Fruit fly (Drosophila melanogaster) whole organism, embryonic: ENCODE measurements around the gene CG31717.
A peak's percentile ranks its signal among the peaks of the same experiment; 100 is the strongest.

Experiments
- Adf1 ChIP-seq: fragments of 200-800 bp; sonication (Bioruptor generic); IDR thresholded peaks from 2 replicates; pipeline ENCODE4 v1.3.6; 2022; ENCODE audit warnings: missing biosample characterization, missing genetic modification characterization
- CG11560 ChIP-seq: fragments of 200-800 bp; sonication (Bioruptor generic); IDR thresholded peaks from 3 replicates; pipeline ENCODE4 v1.3.6; 2022; ENCODE audit warnings: missing biosample characterization, missing genetic modification characterization
- CG1603 ChIP-seq: fragments of 200-800 bp; sonication (Bioruptor generic); optimal IDR thresholded peaks from 2 replicates; lab custom pipeline; 2019; ENCODE audit warnings: missing biosample characterization, mild to moderate bottlenecking, missing genetic modification characterization, moderate library complexity
- CG1647 ChIP-seq: fragments of 200-800 bp; sonication (Bioruptor generic); optimal IDR thresholded peaks from 3 replicates; lab custom pipeline; 2016; ENCODE audit warnings: missing biosample characterization, missing genetic modification characterization
- CG16813 ChIP-seq: fragments of 200-800 bp; sonication (Bioruptor generic); IDR thresholded peaks from 3 replicates; pipeline ENCODE4 v1.3.6; 2022; ENCODE audit warnings: missing biosample characterization, missing genetic modification characterization; ENCODE audit not compliant: partially characterized antibody
- CG17186 ChIP-seq: fragments of 200-800 bp; sonication (Bioruptor generic); optimal IDR thresholded peaks from 3 replicates; lab custom pipeline; 2017; ENCODE audit warnings: missing biosample characterization, missing genetic modification reagents, missing genetic modification characterization
- CG17802 ChIP-seq: fragments of 200-800 bp; sonication (Bioruptor generic); optimal IDR thresholded peaks from 2 replicates; lab custom pipeline; 2018; ENCODE audit warnings: missing biosample characterization, mild to moderate bottlenecking, missing genetic modification characterization, moderate library complexity
- CG1832 ChIP-seq: fragments of 200-800 bp; sonication (Bioruptor generic); optimal IDR thresholded peaks from 2 replicates; lab custom pipeline; 2017; ENCODE audit warnings: missing biosample characterization, mild to moderate bottlenecking, missing genetic modification characterization, inconsistent platforms
- CG18476 ChIP-seq: fragments of 200-800 bp; sonication (Bioruptor generic); optimal IDR thresholded peaks from 2 replicates; lab custom pipeline; 2016; ENCODE audit warnings: missing biosample characterization, mild to moderate bottlenecking, missing genetic modification characterization
- CG2120 ChIP-seq: fragments of 200-800 bp; sonication (Bioruptor generic); optimal IDR thresholded peaks from 3 replicates; lab custom pipeline; 2016; ENCODE audit warnings: missing biosample characterization, missing genetic modification characterization
- CG30431 ChIP-seq: fragments of 200-800 bp; sonication (Bioruptor generic); optimal IDR thresholded peaks from 2 replicates; lab custom pipeline; 2017; ENCODE audit warnings: missing biosample characterization, missing genetic modification characterization
- CG4424 ChIP-seq: fragments of 200-800 bp; sonication (Bioruptor generic); optimal IDR thresholded peaks from 3 replicates; lab custom pipeline; 2016; ENCODE audit warnings: missing biosample characterization, missing genetic modification characterization
- CG4617 ChIP-seq: fragments of 200-800 bp; sonication (Bioruptor generic); optimal IDR thresholded peaks from 3 replicates; lab custom pipeline; 2016; ENCODE audit warnings: missing biosample characterization, missing genetic modification characterization, borderline replicate concordance
- CG4707 ChIP-seq: fragments of 200-800 bp; sonication (Bioruptor generic); optimal IDR thresholded peaks from 2 replicates; lab custom pipeline; 2018; ENCODE audit warnings: missing biosample characterization, mild to moderate bottlenecking, missing genetic modification characterization, moderate library complexity
- CG4820 ChIP-seq: fragments of 200-800 bp; sonication (Bioruptor generic); optimal IDR thresholded peaks from 3 replicates; lab custom pipeline; 2016; ENCODE audit warnings: missing biosample characterization, missing genetic modification characterization
- CG5180 ChIP-seq: fragments of 200-800 bp; sonication (Bioruptor generic); optimal IDR thresholded peaks from 3 replicates; lab custom pipeline; 2017; ENCODE audit warnings: missing biosample characterization, missing genetic modification characterization, mild to moderate bottlenecking, moderate library complexity, missing genetic modification reagents
- CG7745 ChIP-seq: fragments of 200-800 bp; sonication (Bioruptor generic); optimal IDR thresholded peaks from 2 replicates; lab custom pipeline; 2018; ENCODE audit warnings: missing biosample characterization, mild to moderate bottlenecking, missing genetic modification characterization, moderate library complexity
- CG7963 ChIP-seq: fragments of 200-800 bp; sonication (Bioruptor generic); IDR thresholded peaks from 3 replicates; pipeline ENCODE4 v1.3.6; 2022; ENCODE audit warnings: missing biosample characterization, missing genetic modification characterization; ENCODE audit not compliant: partially characterized antibody
- CrebB ChIP-seq: fragments of 200-800 bp; sonication (Bioruptor generic); optimal IDR thresholded peaks from 3 replicates; lab custom pipeline; 2018; ENCODE audit warnings: missing biosample characterization, mild to moderate bottlenecking, missing genetic modification characterization
- Drgx ChIP-seq: fragments of 200-800 bp; sonication (Bioruptor generic); IDR thresholded peaks from 2 replicates; pipeline ENCODE4 v1.3.6; 2022; ENCODE audit warnings: missing biosample characterization, missing genetic modification characterization
- Fer1 ChIP-seq: fragments of 200-800 bp; sonication (Bioruptor generic); optimal IDR thresholded peaks from 2 replicates; lab custom pipeline; 2017; ENCODE audit warnings: missing biosample characterization, mild to moderate bottlenecking, missing genetic modification characterization
- Fer2 ChIP-seq: fragments of 200-800 bp; sonication (Bioruptor generic); optimal IDR thresholded peaks from 2 replicates; lab custom pipeline; 2018; ENCODE audit warnings: missing biosample characterization, mild to moderate bottlenecking, missing genetic modification characterization, moderate library complexity
- Fer3 ChIP-seq: fragments of 200-800 bp; sonication (Bioruptor generic); optimal IDR thresholded peaks from 2 replicates; lab custom pipeline; 2018; ENCODE audit warnings: missing biosample characterization, mild to moderate bottlenecking, missing genetic modification characterization, moderate library complexity
- HmgZ ChIP-seq: fragments of 200-800 bp; sonication (Bioruptor generic); optimal IDR thresholded peaks from 2 replicates; lab custom pipeline; 2018; ENCODE audit warnings: missing biosample characterization, mild to moderate bottlenecking, missing genetic modification characterization
- Myb ChIP-seq: fragments of 200-800 bp; sonication (Bioruptor generic); optimal IDR thresholded peaks from 2 replicates; lab custom pipeline; 2016; ENCODE audit warnings: missing biosample characterization, missing genetic modification characterization
- Vsx1 ChIP-seq: fragments of 200-800 bp; sonication (Bioruptor generic); optimal IDR thresholded peaks from 2 replicates; lab custom pipeline; 2017; ENCODE audit warnings: missing biosample characterization, mild to moderate bottlenecking, missing genetic modification characterization, missing genetic modification reagents
- bab2 ChIP-seq: fragments of 200-800 bp; sonication (Bioruptor generic); optimal IDR thresholded peaks from 2 replicates; lab custom pipeline; 2016; ENCODE audit warnings: missing biosample characterization, missing genetic modification characterization
- cad ChIP-seq: fragments of >200 bp; optimal IDR thresholded peaks from 2 replicates; lab custom pipeline; 2017; ENCODE audit warnings: missing biosample characterization, missing genetic modification characterization
- chn ChIP-seq: fragments of 200-800 bp; sonication (Bioruptor generic); optimal IDR thresholded peaks from 2 replicates; lab custom pipeline; 2016; ENCODE audit warnings: missing biosample characterization, missing genetic modification characterization
- dpn ChIP-seq, 2 experiments: fragments of 200-800 bp; sonication (Bioruptor generic); optimal IDR thresholded peaks; 3 replicates each; lab custom pipeline; 2016; ENCODE audit warnings: missing biosample characterization in 2 of 2, missing genetic modification characterization in 2 of 2
- en ChIP-seq: fragments of 200-800 bp; sonication (Bioruptor generic); optimal IDR thresholded peaks from 2 replicates; lab custom pipeline; 2016; ENCODE audit warnings: missing biosample characterization, missing genetic modification characterization
- exex ChIP-seq: fragments of 200-800 bp; sonication (Bioruptor generic); optimal IDR thresholded peaks from 4 replicates; lab custom pipeline; 2018; ENCODE audit warnings: missing biosample characterization, mild to moderate bottlenecking, missing genetic modification characterization, moderate library complexity
- fd96Cb ChIP-seq: fragments of 200-800 bp; sonication (Bioruptor generic); optimal IDR thresholded peaks from 2 replicates; lab custom pipeline; 2018; ENCODE audit warnings: missing biosample characterization, mild to moderate bottlenecking, missing genetic modification characterization, moderate library complexity
- fru ChIP-seq: fragments of >200 bp; optimal IDR thresholded peaks from 2 replicates; lab custom pipeline; 2017
- gsb ChIP-seq: fragments of 200-800 bp; sonication (Bioruptor generic); IDR thresholded peaks from 2 replicates; pipeline ENCODE4 v1.3.6; 2022; ENCODE audit warnings: missing biosample characterization, missing genetic modification characterization
- knrl ChIP-seq: fragments of 200-800 bp; sonication (Bioruptor generic); IDR thresholded peaks from 3 replicates; pipeline ENCODE4 v1.3.6; 2022; ENCODE audit warnings: missing biosample characterization, missing genetic modification characterization; ENCODE audit not compliant: partially characterized antibody
- luna ChIP-seq: fragments of 200-800 bp; sonication (Bioruptor generic); optimal IDR thresholded peaks from 2 replicates; lab custom pipeline; 2016; ENCODE audit warnings: missing biosample characterization, missing genetic modification characterization
- nau ChIP-seq: fragments of 200-800 bp; sonication (Bioruptor generic); optimal IDR thresholded peaks from 3 replicates; lab custom pipeline; 2017; ENCODE audit warnings: missing biosample characterization, mild to moderate bottlenecking, missing genetic modification characterization, missing genetic modification reagents
- pzg ChIP-seq: fragments of 200-800 bp; sonication (Bioruptor generic); optimal IDR thresholded peaks from 3 replicates; lab custom pipeline; 2018; ENCODE audit warnings: missing biosample characterization, mild to moderate bottlenecking, missing genetic modification characterization, moderate library complexity
- ro ChIP-seq: fragments of 200-800 bp; sonication (Bioruptor generic); IDR thresholded peaks from 2 replicates; pipeline ENCODE4 v1.3.6; 2022; ENCODE audit warnings: missing biosample characterization, missing genetic modification characterization
- sens ChIP-seq: fragments of 200-800 bp; sonication (Bioruptor generic); peaks from one replicate; lab custom pipeline; 2016; ENCODE audit warnings: missing biosample characterization, missing genetic modification characterization
- sima ChIP-seq: fragments of 200-800 bp; sonication (Bioruptor generic); optimal IDR thresholded peaks from 2 replicates; lab custom pipeline; 2016; ENCODE audit warnings: missing biosample characterization, missing genetic modification characterization
- sna ChIP-seq: fragments of 200-800 bp; sonication (Bioruptor generic); IDR thresholded peaks from 2 replicates; pipeline ENCODE4 v1.3.6; 2022; ENCODE audit warnings: missing biosample characterization, missing genetic modification characterization; ENCODE audit not compliant: partially characterized antibody
- sob ChIP-seq: fragments of 200-800 bp; sonication (Bioruptor generic); IDR thresholded peaks from 2 replicates; pipeline ENCODE4 v1.3.6; 2022; ENCODE audit warnings: missing biosample characterization, missing genetic modification characterization
- stc ChIP-seq: fragments of 200-800 bp; sonication (Bioruptor generic); IDR thresholded peaks from 2 replicates; pipeline ENCODE4 v1.3.6; 2022; ENCODE audit warnings: missing biosample characterization, missing genetic modification characterization
- stwl ChIP-seq: fragments of 200-800 bp; sonication (Bioruptor generic); optimal IDR thresholded peaks from 3 replicates; lab custom pipeline; 2018; ENCODE audit warnings: missing biosample characterization, mild to moderate bottlenecking, missing genetic modification characterization, moderate library complexity
- ttk ChIP-seq: fragments of 200-800 bp; sonication (Bioruptor generic); IDR thresholded peaks from 2 replicates; pipeline ENCODE4 v2.1.2; 2022; ENCODE audit warnings: missing biosample characterization, missing genetic modification characterization
- tup ChIP-seq: fragments of 200-800 bp; sonication (Bioruptor generic); optimal IDR thresholded peaks from 2 replicates; lab custom pipeline; 2016; ENCODE audit warnings: missing biosample characterization, mild to moderate bottlenecking, missing genetic modification characterization, moderate library complexity

CG31717 gene

dm6 chr2L:10220501-10221386 is 29.8 kb upstream of the CG31717 start, which contains the start of the genes Npc1a and Prosalpha6 (continued):
- TF ChIP-seq CG7745 (tag; lab: Kevin White, UChicago) (no peak), Adf1 (no peak), Vsx1 (GFP tag; lab: Kevin White, UChicago) (no peak), CG4707 (GFP tag; lab: Kevin White, UChicago) (no peak), en (GFP tag; lab: Kevin White, UChicago) (no peak), CG4617 (GFP tag; lab: Kevin White, UChicago) (peak; percentile 11), Drgx (GFP tag; lab: Robert Waterston, UW) (no peak), CG4424 (GFP tag; lab: Kevin White, UChicago) (peak; percentile 8), CG30431 (GFP tag; lab: Kevin White, UChicago) (no peak), cad (GFP tag; lab: Kevin White, UChicago) (no peak), fd96Cb (tag; lab: Kevin White, UChicago) (peak; percentile 1), CG18476 (GFP tag; lab: Kevin White, UChicago) (peak; percentile 7), CG1603 (peak; percentile 100), CG11560 (tag; lab: Robert Waterston, UW) (peak; percentile 91; the same call in 2 of the 3 replicates), stc (GFP tag; lab: Robert Waterston, UW) (no peak), CG17802 (tag; lab: Kevin White, UChicago) (peak; percentile 25), nau (GFP tag; lab: Kevin White, UChicago) (no peak), pzg (GFP tag; lab: Kevin White, UChicago) (peak; percentile 77), ttk (GFP tag; lab: Robert Waterston, UW) (no peak), Fer2 (no peak), fru (lab: Kevin White, UChicago) (no peak), CG5180 (GFP tag; lab: Kevin White, UChicago) (peak; percentile 21), knrl (GFP tag; lab: Robert Waterston, UW) (peak; percentile 74), CG4820 (peak; percentile 34), luna (GFP tag; lab: Kevin White, UChicago) (peak; percentile 2), bab2 (GFP tag; lab: Kevin White, UChicago) (no peak), CG17186 (peak; percentile 12), CrebB (tag; lab: Kevin White, UChicago) (no peak), dpn (GFP tag; optimal IDR thresholded peaks at IDR 0.05; lab: Kevin White, UChicago) (no peak), CG2120 (GFP tag; lab: Kevin White, UChicago) (peak; percentile 36), tup (no peak), sob (GFP tag; lab: Robert Waterston, UW) (no peak), exex (peak; percentile 31), CG16813 (GFP tag; lab: Robert Waterston, UW) (peak; percentile 71; the same call in 2 of the 3 replicates), gsb (GFP tag; lab: Robert Waterston, UW) (no peak), sima (GFP tag; lab: Kevin White, UChicago) (no peak), Myb (GFP tag; lab: Kevin White, UChicago) (peak; percentile 11), Fer3 (tag; lab: Kevin White, UChicago) (no peak), stwl (tag; lab: Kevin White, UChicago) (peak; percentile 34), CG1832 (GFP tag; lab: Kevin White, UChicago) (no peak), HmgZ (peak; percentile 22), CG7963 (GFP tag; lab: Robert Waterston, UW) (0 out of 3 replicates have a peak, but pooled peaks have one; percentile 56), chn (no peak), Fer1 (peak; percentile 5), CG1647 (GFP tag; lab: Kevin White, UChicago) (no peak), sna (0 out of 2 replicates have a peak, but pooled peaks have one; percentile 43), sens (GFP tag; lab: Kevin White, UChicago) (peak; percentile 77), ro (GFP tag; lab: Robert Waterston, UW) (no peak)
